Fruit fly (Drosophila melanogaster): Measurements from ENCODE around the gene Tep4.

DNA sequence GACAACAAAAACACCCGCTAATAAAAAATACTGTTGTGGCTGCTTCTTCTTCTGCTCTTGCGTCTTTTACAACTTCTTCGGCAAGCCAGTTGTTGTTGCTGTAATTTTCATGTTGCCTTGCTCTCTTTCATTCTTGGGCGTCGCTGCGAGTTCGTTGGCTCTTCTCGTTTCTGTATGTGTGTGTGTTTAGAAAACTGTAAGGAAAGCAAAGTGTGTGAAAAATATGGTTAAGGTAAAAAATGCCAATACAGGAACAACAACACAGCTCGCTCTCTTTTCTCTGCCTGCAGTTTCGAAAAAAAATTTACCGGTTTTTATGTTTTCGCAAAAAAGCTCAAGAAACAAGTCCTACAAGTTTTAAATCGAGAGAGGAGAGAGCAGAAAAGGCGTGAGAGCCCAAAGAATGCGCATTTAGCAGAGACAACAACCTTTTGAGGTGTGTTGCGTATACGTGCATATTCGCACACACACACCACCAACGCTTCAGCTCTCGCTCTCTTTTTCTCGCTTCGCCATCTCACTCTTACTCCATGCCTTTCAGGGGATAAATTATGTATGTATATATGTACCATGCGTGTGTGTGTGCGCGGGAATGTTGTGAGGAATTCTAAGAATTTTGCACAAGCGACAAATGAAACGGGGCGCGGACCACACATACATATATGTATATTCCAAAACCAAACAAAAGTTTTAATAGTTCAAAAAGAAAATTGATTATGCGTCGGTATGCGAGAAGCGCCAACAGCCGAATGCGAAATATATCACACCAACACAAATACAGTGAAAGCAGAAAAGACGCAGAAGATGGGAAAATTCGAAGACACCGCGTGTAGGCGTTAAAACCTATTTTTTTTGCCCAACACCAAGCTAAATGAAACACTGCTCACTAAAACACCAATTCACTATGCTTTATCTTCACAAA lies 23.5 kb downstream of the Tep4 start:
- TF ChIP-seq psq (optimal IDR thresholded peaks at IDR 0.05): no peak
- TF ChIP-seq CG8478 (optimal IDR thresholded peaks at IDR 0.05): peak; percentile 64

Measured in whole organism.